Worm (Caenorhabditis elegans) whole organism, L3 larva: ENCODE results near the gene F44F4.3.

Source experiments
- ama-1 ChIP-seq: fragments of 150-350 bp; optimal IDR thresholded peaks from 2 replicates; lab custom pipeline; 2018
- nhr-237 ChIP-seq: fragments of 150-350 bp; optimal IDR thresholded peaks from 2 replicates; lab custom pipeline; 2014; ENCODE audit warnings: missing biosample characterization, missing genetic modification characterization
- ztf-11 ChIP-seq: fragments of 150-350 bp; optimal IDR thresholded peaks from 2 replicates; lab custom pipeline; 2014; ENCODE audit warnings: missing biosample characterization, missing genetic modification characterization

DNA sequence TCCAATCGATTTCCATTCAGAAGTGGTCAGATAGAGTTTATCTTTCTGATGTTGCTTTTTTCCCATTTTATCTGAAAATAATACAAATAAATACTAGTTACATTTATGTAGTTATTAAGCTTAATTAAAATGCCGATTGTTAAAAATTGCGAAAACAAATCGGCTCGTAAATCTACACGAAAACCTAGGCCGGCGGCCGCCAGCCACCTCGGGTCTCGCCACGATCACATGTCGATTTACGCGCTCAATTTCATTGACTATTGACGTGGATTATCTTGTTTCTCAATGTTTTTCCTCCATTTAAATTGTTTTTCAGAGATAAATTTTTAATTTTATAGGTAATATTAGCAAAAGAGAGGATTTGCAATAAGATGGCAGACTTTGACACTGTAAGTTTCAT lies 13.2 kb downstream of the F44F4.3 start, which contains the start of the genes cyn-4 and copz-1:
- TF ChIP-seq ama-1 (lab: Kevin White, UChicago) (no peak), nhr-237 (tag; lab: Kevin White, UChicago) (no peak), ztf-11 (tag; lab: Kevin White, UChicago) (no peak)
